Worm (Caenorhabditis elegans) whole organism, early embryonic: ENCODE results near the gene C01G5.4.

ENCODE experiments used
- B0310.2 ChIP-seq: sonication (generic microtip); optimal IDR thresholded peaks from 2 replicates; lab custom pipeline; 2016; ENCODE audit warnings: mild to moderate bottlenecking, missing genetic modification characterization, missing compliant biosample characterization
- F13C5.2 ChIP-seq: sonication (generic microtip); optimal IDR thresholded peaks from 2 replicates; lab custom pipeline; 2017; ENCODE audit warnings: mild to moderate bottlenecking, missing genetic modification characterization, inconsistent platforms, missing compliant biosample characterization
- aly-1 ChIP-seq: sonication (generic microtip); optimal IDR thresholded peaks from 2 replicates; lab custom pipeline; 2016; ENCODE audit warnings: missing genetic modification characterization, missing compliant biosample characterization
- ama-1 ChIP-seq: fragments of 150-350 bp; optimal IDR thresholded peaks from 2 replicates; lab custom pipeline; 2014
- scrt-1 ChIP-seq: fragments of 200-800 bp; sonication (Bioruptor generic); IDR thresholded peaks from 2 replicates; pipeline ENCODE4 v1.3.6; 2022; ENCODE audit warnings: missing genetic modification characterization, missing compliant biosample characterization
- sea-1 ChIP-seq: fragments of 200-800 bp; sonication (Bioruptor generic); conservative IDR thresholded peaks from 2 replicates; pipeline ENCODE4 v1.3.6; 2022; ENCODE audit warnings: missing genetic modification characterization, missing compliant biosample characterization
- tra-4 ChIP-seq: sonication (generic microtip); optimal IDR thresholded peaks from 2 replicates; lab custom pipeline; 2017; ENCODE audit warnings: missing genetic modification characterization, missing compliant biosample characterization

DNA sequence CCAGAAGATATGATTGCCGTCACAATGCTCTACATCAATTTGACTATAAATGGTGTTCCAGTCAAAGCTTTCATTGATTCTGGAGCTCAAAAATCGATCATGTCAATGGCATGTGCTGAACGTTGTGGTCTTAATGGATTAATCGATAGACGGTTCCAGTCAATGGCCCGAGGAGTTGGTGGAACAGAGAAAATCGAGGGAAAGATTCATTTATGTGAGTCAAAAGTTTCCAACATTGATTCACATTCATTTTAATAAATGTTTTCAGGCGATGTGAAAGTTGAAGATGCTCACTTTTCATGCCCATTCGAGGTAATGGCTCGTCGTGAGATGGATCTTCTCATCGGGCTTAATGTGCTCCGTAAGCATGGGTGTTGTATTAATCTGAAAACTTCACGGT lies 7.8 kb upstream of the C01G5.4 start:
- TF ChIP-seq B0310.2 (tag; lab: Kevin White, UChicago) (no peak), aly-1 (tag; lab: Kevin White, UChicago) (no peak), ama-1 (lab: Kevin White, UChicago) (no peak), sea-1 (GFP tag; lab: Robert Waterston, UW) (no peak), scrt-1 (GFP tag; lab: Robert Waterston, UW) (no peak), tra-4 (tag; lab: Kevin White, UChicago) (no peak), F13C5.2 (tag; lab: Kevin White, UChicago) (no peak)
